Comparison of ENCODE assay signal across 6 worm cellular contexts in genomic region chrII:1103484-1104100, ce11.
TF ChIP-seq lines count a peak whose summit lies in the region.

No protein-coding gene starts in this region.

TF ChIP-seq in whole organism, L1 larva, 84 proteins besides CTCF, POLR2A, EP300 and RAD21 (continues in another document):
- TF ChIP-seq efl-3 (GFP tag; optimal IDR thresholded peaks at IDR 0.05; lab: Kevin White, UChicago), result no peak
- TF ChIP-seq aly-2 (tag; optimal IDR thresholded peaks at IDR 0.05; lab: Kevin White, UChicago), result no peak
- TF ChIP-seq dsc-1 (tag; optimal IDR thresholded peaks at IDR 0.05; lab: Kevin White, UChicago), result no peak
- no peak for TF ChIP-seq efl-1 (optimal IDR thresholded peaks at IDR 0.05; lab: Kevin White, UChicago)
- peak in 1 of 2 experiments; percentile 76 for TF ChIP-seq efl-1 (GFP tag; optimal IDR thresholded peaks at IDR 0.05 in 1 of 2; lab: Kevin White, UChicago)
- TF ChIP-seq pqm-1 (tag; optimal IDR thresholded peaks at IDR 0.05; lab: Kevin White, UChicago), result peak; percentile 99
- no peak for TF ChIP-seq vab-15 (tag; optimal IDR thresholded peaks at IDR 0.05; lab: Kevin White, UChicago)
- TF ChIP-seq unc-62 (GFP tag; optimal IDR thresholded peaks at IDR 0.05; lab: Kevin White, UChicago), result no peak
- TF ChIP-seq hpl-2 (GFP tag; optimal IDR thresholded peaks at IDR 0.05; lab: Kevin White, UChicago), result no peak
- TF ChIP-seq nhr-90 (tag; optimal IDR thresholded peaks at IDR 0.05; lab: Kevin White, UChicago; ENCODE audit: poor library complexity), result peak; percentile 12
- TF ChIP-seq nhr-85 (tag; lab: Kevin White, UChicago), result no peak
- TF ChIP-seq hlh-17 (GFP tag; optimal IDR thresholded peaks at IDR 0.05; lab: Kevin White, UChicago; ENCODE audit: borderline replicate concordance), result no peak
- TF ChIP-seq tlp-1 (tag; optimal IDR thresholded peaks at IDR 0.05; lab: Kevin White, UChicago), result peak; percentile 85
- no peak for TF ChIP-seq unc-98 (GFP tag; IDR thresholded peaks at IDR 0.05; lab: Robert Waterston, UW)
- no peak for TF ChIP-seq aha-1 (tag; optimal IDR thresholded peaks at IDR 0.05; lab: Kevin White, UChicago)
- no peak for TF ChIP-seq xbp-1 (tag; optimal IDR thresholded peaks at IDR 0.05; lab: Kevin White, UChicago)

TF ChIP-seq in whole organism, L2 larva, 48 proteins besides CTCF, POLR2A, EP300 and RAD21 (continues in another document):
- TF ChIP-seq zag-1 (tag; optimal IDR thresholded peaks at IDR 0.05; lab: Kevin White, UChicago) (no peak), ztf-11 (tag; optimal IDR thresholded peaks at IDR 0.05; lab: Kevin White, UChicago) (no peak), nhr-23 (tag; optimal IDR thresholded peaks at IDR 0.05; lab: Kevin White, UChicago) (no peak), peb-1 (tag; optimal IDR thresholded peaks at IDR 0.05; lab: Kevin White, UChicago) (no peak), nhr-6 (tag; optimal IDR thresholded peaks at IDR 0.05; lab: Kevin White, UChicago) (no peak), unc-39 (tag; optimal IDR thresholded peaks at IDR 0.05; lab: Kevin White, UChicago) (no peak), mbf-1 (tag; optimal IDR thresholded peaks at IDR 0.05; lab: Kevin White, UChicago) (no peak), R02D3.7 (tag; optimal IDR thresholded peaks at IDR 0.05; lab: Kevin White, UChicago) (no peak), snpc-4 (tag; optimal IDR thresholded peaks at IDR 0.05; lab: Kevin White, UChicago) (no peak), nhr-25 (tag; optimal IDR thresholded peaks at IDR 0.05; lab: Kevin White, UChicago) (no peak), nhr-21 (tag; optimal IDR thresholded peaks at IDR 0.05; lab: Kevin White, UChicago) (no peak), unc-55 (GFP tag; optimal IDR thresholded peaks at IDR 0.05; lab: Kevin White, UChicago) (no peak), unc-62 (GFP tag; optimal IDR thresholded peaks at IDR 0.05; lab: Kevin White, UChicago) (no peak), lin-39 (tag; optimal IDR thresholded peaks at IDR 0.05; lab: Kevin White, UChicago) (no peak), nhr-12 (tag; optimal IDR thresholded peaks at IDR 0.05; lab: Kevin White, UChicago) (no peak), ztf-4 (tag; optimal IDR thresholded peaks at IDR 0.05; lab: Kevin White, UChicago) (no peak), lin-11 (tag; optimal IDR thresholded peaks at IDR 0.05; lab: Kevin White, UChicago) (no peak)

TF ChIP-seq in whole organism, L3 larva, 47 proteins besides CTCF, POLR2A, EP300 and RAD21:
- TF ChIP-seq snpc-4 (tag; optimal IDR thresholded peaks at IDR 0.05; lab: Kevin White, UChicago), result no peak
- TF ChIP-seq elt-2 (tag; optimal IDR thresholded peaks at IDR 0.05; lab: Kevin White, UChicago), result peak; percentile 100
- no peak for TF ChIP-seq unc-39 (tag; optimal IDR thresholded peaks at IDR 0.05; lab: Kevin White, UChicago)
- TF ChIP-seq elt-1 (tag; optimal IDR thresholded peaks at IDR 0.05; lab: Kevin White, UChicago), result no peak
- no peak for TF ChIP-seq nhr-67 (tag; optimal IDR thresholded peaks at IDR 0.05; lab: Kevin White, UChicago)
- TF ChIP-seq aly-2 (tag; optimal IDR thresholded peaks at IDR 0.05; lab: Kevin White, UChicago), result no peak
- no peak for TF ChIP-seq unc-62 (GFP tag; optimal IDR thresholded peaks at IDR 0.05; lab: Kevin White, UChicago)
- peak; percentile 58 for TF ChIP-seq egl-27 (tag; optimal IDR thresholded peaks at IDR 0.05; lab: Kevin White, UChicago)
- no peak for TF ChIP-seq nfya-1 (tag; optimal IDR thresholded peaks at IDR 0.05; lab: Kevin White, UChicago; ENCODE audit: insufficient read depth)
- peak; percentile 74 for TF ChIP-seq pha-4 (tag; optimal IDR thresholded peaks at IDR 0.05; lab: Kevin White, UChicago)
- no peak for TF ChIP-seq fkh-10 (GFP tag; optimal IDR thresholded peaks at IDR 0.05; lab: Kevin White, UChicago)
- no peak for TF ChIP-seq ceh-28 (tag; optimal IDR thresholded peaks at IDR 0.05; lab: Kevin White, UChicago)
- peak; percentile 96 for TF ChIP-seq jun-1 (tag; optimal IDR thresholded peaks at IDR 0.05; lab: Kevin White, UChicago)
- no peak for TF ChIP-seq ztf-4 (tag; optimal IDR thresholded peaks at IDR 0.05; lab: Kevin White, UChicago)
- TF ChIP-seq nhr-77 (tag; optimal IDR thresholded peaks at IDR 0.05; lab: Kevin White, UChicago), result no peak
- TF ChIP-seq fos-1 (tag; optimal IDR thresholded peaks at IDR 0.05; lab: Kevin White, UChicago), result peak; percentile 78
- peak; percentile 100 for TF ChIP-seq pqm-1 (tag; optimal IDR thresholded peaks at IDR 0.05; lab: Kevin White, UChicago)

TF ChIP-seq in whole organism, L4 larva, 104 proteins besides CTCF, POLR2A, EP300 and RAD21 (continues in another document):
- TF ChIP-seq unc-62 (GFP tag; optimal IDR thresholded peaks at IDR 0.05 in 1 of 2; lab: Kevin White, UChicago), result peak in 1 of 2 experiments; percentile 23
- TF ChIP-seq unc-62 (tag; optimal IDR thresholded peaks at IDR 0.05; lab: Kevin White, UChicago), result no peak
- TF ChIP-seq F10B5.3 (tag; optimal IDR thresholded peaks at IDR 0.05; lab: Kevin White, UChicago), result no peak
- peak; percentile 99 for TF ChIP-seq lin-1 (GFP tag; IDR thresholded peaks at IDR 0.05; lab: Robert Waterston, UW)
- no peak for TF ChIP-seq madf-9 (GFP tag; conservative IDR thresholded peaks at IDR 0.05; lab: Robert Waterston, UW)
- no peak for TF ChIP-seq aly-2 (tag; optimal IDR thresholded peaks at IDR 0.05; lab: Kevin White, UChicago)
- no peak for TF ChIP-seq nhr-11 (tag; optimal IDR thresholded peaks at IDR 0.05; lab: Kevin White, UChicago)
- TF ChIP-seq daf-8 (GFP tag; IDR thresholded peaks at IDR 0.05; lab: Robert Waterston, UW), result no peak
- peak; percentile 95 for TF ChIP-seq nhr-77 (tag; optimal IDR thresholded peaks at IDR 0.05; lab: Kevin White, UChicago)
- no peak for TF ChIP-seq ZK546.5 (tag; optimal IDR thresholded peaks at IDR 0.05; lab: Kevin White, UChicago)
- TF ChIP-seq F49E8.2 (tag; optimal IDR thresholded peaks at IDR 0.05; lab: Kevin White, UChicago; ENCODE audit: borderline replicate concordance), result no peak
- no peak for TF ChIP-seq duxl-1 (tag; optimal IDR thresholded peaks at IDR 0.05; lab: Kevin White, UChicago; ENCODE audit: poor library complexity)
- peak; percentile 33 for TF ChIP-seq mes-2 (tag; optimal IDR thresholded peaks at IDR 0.05; lab: Kevin White, UChicago; ENCODE audit: poor library complexity, severe bottlenecking)
- peak; percentile 99 for TF ChIP-seq dmd-6 (GFP tag; IDR thresholded peaks at IDR 0.05; lab: Robert Waterston, UW)
- no peak for TF ChIP-seq dmd-8 (GFP tag; IDR thresholded peaks at IDR 0.05; lab: Robert Waterston, UW)
- no peak for TF ChIP-seq Y75B8A.6 (GFP tag; IDR thresholded peaks at IDR 0.05; lab: Robert Waterston, UW)
- TF ChIP-seq T26A8.4 (GFP tag; IDR thresholded peaks at IDR 0.05; lab: Robert Waterston, UW), result no peak

TF ChIP-seq in whole organism, late embryonic, 69 proteins besides CTCF, POLR2A, EP300 and RAD21:
- TF ChIP-seq mec-3 (tag; optimal IDR thresholded peaks at IDR 0.05; lab: Kevin White, UChicago; ENCODE audit: borderline replicate concordance), result no peak
- no peak for TF ChIP-seq fax-1 (tag; optimal IDR thresholded peaks at IDR 0.05; lab: Kevin White, UChicago)
- TF ChIP-seq dve-1 (tag; optimal IDR thresholded peaks at IDR 0.05; lab: Kevin White, UChicago), result no peak
- peak; percentile 99 for TF ChIP-seq elt-2 (tag; optimal IDR thresholded peaks at IDR 0.05; lab: Kevin White, UChicago)
- TF ChIP-seq ceh-2 (tag; optimal IDR thresholded peaks at IDR 0.05; lab: Kevin White, UChicago), result no peak
- peak; percentile 54 for TF ChIP-seq pqm-1 (tag; optimal IDR thresholded peaks at IDR 0.05; lab: Kevin White, UChicago)
- TF ChIP-seq pax-1 (tag; optimal IDR thresholded peaks at IDR 0.05; lab: Kevin White, UChicago), result no peak
- no peak for TF ChIP-seq nhr-11 (tag; optimal IDR thresholded peaks at IDR 0.05; lab: Kevin White, UChicago)
- TF ChIP-seq ceh-9 (tag; optimal IDR thresholded peaks at IDR 0.05; lab: Kevin White, UChicago), result no peak
- TF ChIP-seq lin-11 (tag; optimal IDR thresholded peaks at IDR 0.05; lab: Kevin White, UChicago), result no peak
- no peak for TF ChIP-seq ceh-48 (tag; optimal IDR thresholded peaks at IDR 0.05; lab: Kevin White, UChicago)

TF ChIP-seq in whole organism, young adult, 124 proteins besides CTCF, POLR2A, EP300 and RAD21 (continues in another document):
- TF ChIP-seq ztf-25 (GFP tag; IDR thresholded peaks at IDR 0.05; lab: Robert Waterston, UW) (no peak), hrde-1 (tag; optimal IDR thresholded peaks at IDR 0.05; lab: Kevin White, UChicago; ENCODE audit: borderline replicate concordance) (no peak), rpc-1 (optimal IDR thresholded peaks at IDR 0.05; lab: Kevin White, UChicago) (peak; percentile 13), rpc-1 (tag; optimal IDR thresholded peaks at IDR 0.05; lab: Kevin White, UChicago) (peak; percentile 57), dox-1 (GFP tag; IDR thresholded peaks at IDR 0.05; lab: Robert Waterston, UW) (peak; percentile 54; the same call in 1 of the 2 replicates), mel-28 (tag; optimal IDR thresholded peaks at IDR 0.05; lab: Kevin White, UChicago; ENCODE audit: borderline replicate concordance) (no peak), C06A6.2 (GFP tag; conservative IDR thresholded peaks at IDR 0.05; lab: Robert Waterston, UW) (no peak), F33H1.4 (GFP tag; IDR thresholded peaks at IDR 0.05; lab: Robert Waterston, UW) (no peak), B0261.1 (tag; optimal IDR thresholded peaks at IDR 0.05; lab: Kevin White, UChicago) (no peak), cebp-1 (GFP tag; IDR thresholded peaks at IDR 0.05; lab: Robert Waterston, UW) (peak; percentile 27; the same call in 1 of the 2 replicates), cebp-1 (tag; optimal IDR thresholded peaks at IDR 0.05; lab: Kevin White, UChicago) (no peak), ztf-22 (GFP tag; optimal IDR thresholded peaks at IDR 0.05; lab: Kevin White, UChicago) (peak; percentile 65), atf-7 (tag; optimal IDR thresholded peaks at IDR 0.05; lab: Kevin White, UChicago) (peak; percentile 69), unc-62 (GFP tag; optimal IDR thresholded peaks at IDR 0.05; lab: Kevin White, UChicago) (peak; percentile 55), tbp1 (GFP tag; optimal IDR thresholded peaks at IDR 0.05; lab: Kevin White, UChicago) (peak; percentile 65), cebp-2 (GFP tag; IDR thresholded peaks at IDR 0.05; lab: Robert Waterston, UW) (no peak), egrh-3 (GFP tag; IDR thresholded peaks at IDR 0.05; lab: Robert Waterston, UW) (no peak), ets-4 (GFP tag; optimal IDR thresholded peaks at IDR 0.05; lab: Kevin White, UChicago) (peak; percentile 83), ceh-40 (GFP tag; IDR thresholded peaks at IDR 0.05; lab: Robert Waterston, UW) (no peak), ceh-79 (tag; optimal IDR thresholded peaks at IDR 0.05; lab: Kevin White, UChicago) (no peak), let-526 (GFP tag; IDR thresholded peaks at IDR 0.05; lab: Robert Waterston, UW) (no peak), madf-3 (GFP tag; IDR thresholded peaks at IDR 0.05; lab: Robert Waterston, UW) (no peak), tbx-9 (tag; optimal IDR thresholded peaks at IDR 0.05; lab: Kevin White, UChicago; ENCODE audit: borderline replicate concordance) (no peak), Y56A3A.18 (GFP tag; IDR thresholded peaks at IDR 0.05; lab: Robert Waterston, UW) (no peak), akir-1 (GFP tag; optimal IDR thresholded peaks at IDR 0.05; lab: Kevin White, UChicago) (no peak), let-607 (tag; optimal IDR thresholded peaks at IDR 0.05; lab: Kevin White, UChicago) (no peak)
